Worm (Caenorhabditis elegans) whole organism, early embryonic: ENCODE measurements around the gene tag-115.

Experiments
- B0310.2 ChIP-seq: sonication (generic microtip); optimal IDR thresholded peaks from 2 replicates; lab custom pipeline; 2016; ENCODE audit warnings: mild to moderate bottlenecking, missing genetic modification characterization, missing compliant biosample characterization
- F13C5.2 ChIP-seq: sonication (generic microtip); optimal IDR thresholded peaks from 2 replicates; lab custom pipeline; 2017; ENCODE audit warnings: mild to moderate bottlenecking, missing genetic modification characterization, inconsistent platforms, missing compliant biosample characterization
- aly-1 ChIP-seq: sonication (generic microtip); optimal IDR thresholded peaks from 2 replicates; lab custom pipeline; 2016; ENCODE audit warnings: missing genetic modification characterization, missing compliant biosample characterization
- ama-1 ChIP-seq: fragments of 150-350 bp; optimal IDR thresholded peaks from 2 replicates; lab custom pipeline; 2014
- ceh-13 ChIP-seq: fragments of 200-800 bp; sonication (Bioruptor generic); optimal IDR thresholded peaks from 2 replicates; lab custom pipeline; 2018; ENCODE audit warnings: mild to moderate bottlenecking, missing genetic modification characterization, missing compliant biosample characterization
- ceh-36 ChIP-seq: sonication (generic microtip); optimal IDR thresholded peaks from 2 replicates; lab custom pipeline; 2016; ENCODE audit warnings: missing genetic modification characterization, inconsistent platforms, missing compliant biosample characterization
- ets-7 ChIP-seq: sonication (generic microtip); optimal IDR thresholded peaks from 2 replicates; lab custom pipeline; 2016; ENCODE audit warnings: missing genotype, missing genetic modification characterization, missing compliant biosample characterization
- flt-1 ChIP-seq: fragments of 200-800 bp; sonication (Bioruptor generic); IDR thresholded peaks from 2 replicates; pipeline ENCODE4 v1.3.6; 2022; ENCODE audit warnings: missing genetic modification characterization, missing compliant biosample characterization
- hmbx-1 ChIP-seq: sonication (generic microtip); optimal IDR thresholded peaks from 2 replicates; lab custom pipeline; 2016; ENCODE audit warnings: mild to moderate bottlenecking, missing genetic modification characterization, missing compliant biosample characterization
- hmg-4 ChIP-seq: fragments of 200-800 bp; sonication (Bioruptor generic); optimal IDR thresholded peaks from 2 replicates; lab custom pipeline; 2018; ENCODE audit warnings: mild to moderate bottlenecking, missing genetic modification characterization, missing compliant biosample characterization
- hnd-1 ChIP-seq: sonication (generic microtip); optimal IDR thresholded peaks from 2 replicates; lab custom pipeline; 2016; ENCODE audit warnings: missing genetic modification characterization, missing compliant biosample characterization
- pes-1 ChIP-seq: fragments of 200-800 bp; sonication (Bioruptor generic); IDR thresholded peaks from 2 replicates; pipeline ENCODE4 v1.3.6; 2022; ENCODE audit warnings: missing genetic modification reagents, missing genetic modification characterization, missing compliant biosample characterization
- scrt-1 ChIP-seq: fragments of 200-800 bp; sonication (Bioruptor generic); IDR thresholded peaks from 2 replicates; pipeline ENCODE4 v1.3.6; 2022; ENCODE audit warnings: missing genetic modification characterization, missing compliant biosample characterization
- sea-1 ChIP-seq: fragments of 200-800 bp; sonication (Bioruptor generic); conservative IDR thresholded peaks from 2 replicates; pipeline ENCODE4 v1.3.6; 2022; ENCODE audit warnings: missing genetic modification characterization, missing compliant biosample characterization
- tbx-11 ChIP-seq: fragments of 200-800 bp; sonication (Bioruptor generic); IDR thresholded peaks from 2 replicates; pipeline ENCODE4 v1.3.6; 2022; ENCODE audit warnings: missing genetic modification characterization, missing compliant biosample characterization
- tbx-37 ChIP-seq: fragments of 200-800 bp; sonication (Bioruptor generic); conservative IDR thresholded peaks from 2 replicates; pipeline ENCODE4 v1.3.6; 2022; ENCODE audit warnings: missing genetic modification reagents, missing genetic modification characterization, missing compliant biosample characterization
- tra-4 ChIP-seq: sonication (generic microtip); optimal IDR thresholded peaks from 2 replicates; lab custom pipeline; 2017; ENCODE audit warnings: missing genetic modification characterization, missing compliant biosample characterization

Gene tag-115

DNA sequence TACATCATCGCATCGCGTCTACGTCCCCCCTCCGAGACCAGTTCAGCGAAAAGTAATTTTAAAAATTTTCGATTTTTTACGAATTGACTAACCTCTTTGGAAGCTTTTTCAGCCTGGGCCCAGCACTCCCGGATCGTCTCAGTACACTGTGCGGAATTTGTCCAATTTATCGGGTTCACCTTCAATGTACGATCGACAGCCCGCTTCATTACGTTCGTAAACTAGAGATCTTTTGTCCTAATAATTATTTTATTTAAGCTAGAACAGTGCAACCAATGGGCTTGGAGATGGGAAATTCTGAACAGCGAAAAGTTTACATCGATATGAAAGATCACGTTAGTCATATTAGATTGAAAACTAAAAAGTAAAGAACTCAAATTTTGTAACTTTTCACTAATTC lies 2.1 kb upstream of the tag-115 start:
- no peak for TF ChIP-seq tbx-37 (GFP tag; lab: Robert Waterston, UW)
- TF ChIP-seq hnd-1: no peak
- no peak for TF ChIP-seq tra-4
- TF ChIP-seq scrt-1 (GFP tag; lab: Robert Waterston, UW): no peak
- TF ChIP-seq F13C5.2: no peak
- no peak for TF ChIP-seq tbx-11 (GFP tag; lab: Robert Waterston, UW)
- no peak for TF ChIP-seq ama-1 (lab: Kevin White, UChicago)
- no peak for TF ChIP-seq sea-1 (GFP tag; lab: Robert Waterston, UW)
- TF ChIP-seq hmg-4: no peak
- no peak for TF ChIP-seq aly-1 (tag; lab: Kevin White, UChicago)
- TF ChIP-seq B0310.2 (tag; lab: Kevin White, UChicago): no peak
- no peak for TF ChIP-seq pes-1 (GFP tag; lab: Robert Waterston, UW)
- no peak for TF ChIP-seq ets-7 (tag; lab: Kevin White, UChicago)
- TF ChIP-seq ceh-36: no peak

- no peak for TF ChIP-seq ets-7 (tag; lab: Kevin White, UChicago)
- TF ChIP-seq sea-1 (GFP tag; lab: Robert Waterston, UW): no peak
- no peak for TF ChIP-seq aly-1 (tag; lab: Kevin White, UChicago)
- TF ChIP-seq hmg-4: no peak
- TF ChIP-seq ceh-13 (GFP tag; lab: Kevin White, UChicago): no peak
- TF ChIP-seq hnd-1: no peak
- TF ChIP-seq pes-1 (GFP tag; lab: Robert Waterston, UW): no peak
- no peak for TF ChIP-seq scrt-1 (GFP tag; lab: Robert Waterston, UW)
- no peak for TF ChIP-seq F13C5.2
- TF ChIP-seq flt-1 (GFP tag; lab: Robert Waterston, UW): no peak
- no peak for TF ChIP-seq tra-4
- TF ChIP-seq ceh-36: no peak
- TF ChIP-seq hmbx-1 (tag; lab: Kevin White, UChicago): no peak
- no peak for TF ChIP-seq B0310.2 (tag; lab: Kevin White, UChicago)
- TF ChIP-seq tbx-37 (GFP tag; lab: Robert Waterston, UW): no peak
- no peak for TF ChIP-seq ama-1 (lab: Kevin White, UChicago)
Measured at ce11 chrIV:13240842-13241143, 1.6 kb upstream of the tag-115 start, which contains the start of gene lin-54. lin-54 (plus strand) TSS chrIV:13241044.

DNA sequence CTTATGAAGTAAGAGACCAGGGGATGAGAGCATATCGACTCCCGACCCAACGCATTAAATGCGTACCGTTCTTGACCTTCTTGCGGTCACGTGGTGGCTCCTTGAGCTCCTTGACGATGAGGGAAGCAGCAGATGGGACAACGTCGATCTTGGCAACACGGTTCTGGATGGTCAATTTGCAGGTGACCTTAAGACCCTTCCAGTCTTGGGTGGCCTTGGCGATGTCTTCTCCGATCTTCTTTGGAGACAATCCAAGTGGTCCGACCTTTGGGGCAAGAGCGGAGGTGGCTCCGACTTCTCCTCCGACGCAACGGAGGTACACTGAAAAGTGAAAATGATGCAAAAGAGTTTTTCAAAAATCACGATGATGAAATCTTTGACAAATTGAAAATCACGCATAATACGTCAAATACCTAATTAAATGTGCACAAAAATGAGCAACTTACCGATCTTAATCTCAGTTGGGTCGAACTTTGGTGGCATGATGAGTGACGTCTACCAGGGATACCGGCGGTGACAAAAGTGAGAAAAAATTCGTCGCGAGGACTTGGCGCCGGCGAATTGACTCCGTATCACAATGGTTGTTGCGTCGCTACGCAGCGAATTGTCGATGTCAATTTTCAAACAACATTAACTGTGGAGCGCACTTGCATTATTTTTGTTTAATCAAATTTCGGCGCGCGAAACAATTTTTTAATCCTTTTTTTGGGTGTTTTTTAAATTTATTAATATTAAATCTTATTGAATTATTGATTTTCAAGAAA lies 1.0 kb upstream of the tag-115 start, which contains the start of gene rpl-12:
rpl-12 (minus strand) TSS at position 574 of the 764 bp plus-strand sequence.
- TF ChIP-seq tbx-37 (GFP tag; lab: Robert Waterston, UW) (peak; percentile 27; the same call in 1 of the 2 replicates), ceh-36 (peak; percentile 37), F13C5.2 (peak; percentile 92), ceh-13 (GFP tag; lab: Kevin White, UChicago) (no peak), ets-7 (tag; lab: Kevin White, UChicago) (no peak), aly-1 (tag; lab: Kevin White, UChicago) (no peak), tra-4 (no peak), pes-1 (GFP tag; lab: Robert Waterston, UW) (peak; percentile 65), flt-1 (GFP tag; lab: Robert Waterston, UW) (peak; percentile 44; the same call in 1 of the 2 replicates), B0310.2 (tag; lab: Kevin White, UChicago) (no peak), sea-1 (GFP tag; lab: Robert Waterston, UW) (peak; percentile 61; the same call in 1 of the 2 replicates), tbx-11 (GFP tag; lab: Robert Waterston, UW) (peak; percentile 47; the same call in 1 of the 2 replicates), scrt-1 (GFP tag; lab: Robert Waterston, UW) (no peak), hnd-1 (no peak), ama-1 (lab: Kevin White, UChicago) (no peak), hmbx-1 (tag; lab: Kevin White, UChicago) (no peak), hmg-4 (peak; percentile 72)

DNA sequence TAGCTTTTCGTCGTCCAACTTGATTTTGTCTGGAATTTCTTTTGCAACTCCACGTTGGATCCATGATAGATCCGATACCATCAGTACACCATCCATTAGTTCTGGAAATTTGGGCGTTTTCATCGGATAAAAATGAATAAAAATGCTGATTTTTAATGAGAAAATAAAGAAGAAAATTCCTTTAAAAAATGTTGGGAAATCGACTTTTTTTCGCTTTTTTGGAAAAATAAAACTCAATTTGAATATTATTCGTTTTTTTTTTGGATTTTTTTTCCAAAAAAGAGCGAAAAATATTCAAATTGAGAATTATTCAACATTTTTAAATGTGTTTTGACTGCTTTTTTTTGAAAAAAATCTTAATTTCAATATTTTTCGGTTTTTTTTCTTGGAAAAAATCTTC lies 2.7 kb downstream of the tag-115 start, which contains the start of gene pwp-1:
pwp-1 (minus strand) TSS at position 101 of the 400 bp plus-strand sequence.
- TF ChIP-seq tra-4: no peak
- no peak for TF ChIP-seq hnd-1
- TF ChIP-seq tbx-11 (GFP tag; lab: Robert Waterston, UW): no peak
- TF ChIP-seq hmbx-1 (tag; lab: Kevin White, UChicago): no peak
- TF ChIP-seq aly-1 (tag; lab: Kevin White, UChicago): no peak
- TF ChIP-seq pes-1 (GFP tag; lab: Robert Waterston, UW): no peak
- no peak for TF ChIP-seq tbx-37 (GFP tag; lab: Robert Waterston, UW)
- TF ChIP-seq hmg-4: no peak
- no peak for TF ChIP-seq scrt-1 (GFP tag; lab: Robert Waterston, UW)
- TF ChIP-seq ets-7 (tag; lab: Kevin White, UChicago): no peak
- no peak for TF ChIP-seq flt-1 (GFP tag; lab: Robert Waterston, UW)
- TF ChIP-seq B0310.2 (tag; lab: Kevin White, UChicago): no peak
- no peak for TF ChIP-seq F13C5.2
- TF ChIP-seq sea-1 (GFP tag; lab: Robert Waterston, UW): no peak
- TF ChIP-seq ceh-36: no peak
- no peak for TF ChIP-seq ceh-13 (GFP tag; lab: Kevin White, UChicago)
- no peak for TF ChIP-seq ama-1 (lab: Kevin White, UChicago)

DNA sequence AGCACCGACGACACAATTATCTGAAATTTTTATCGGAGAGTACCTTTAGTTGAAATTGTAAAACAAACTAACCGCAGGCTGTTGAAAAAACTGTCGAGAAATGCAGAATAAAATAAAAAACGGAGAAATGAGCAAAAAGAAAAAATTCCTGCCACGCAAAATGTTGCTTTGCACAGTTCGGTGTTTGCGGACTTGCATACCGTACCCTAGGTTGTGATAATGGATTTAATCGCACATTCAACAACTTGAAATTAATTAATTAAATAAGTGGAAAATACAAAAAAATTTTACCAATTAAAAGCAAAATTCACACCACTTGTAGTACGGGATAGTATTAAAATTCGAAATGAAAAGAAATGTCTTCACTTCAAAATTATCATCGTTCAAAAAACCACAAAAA lies 7.8 kb downstream of the tag-115 start:
- TF ChIP-seq ets-7 (tag; lab: Kevin White, UChicago) (no peak), ama-1 (lab: Kevin White, UChicago) (no peak), F13C5.2 (peak; percentile 43), tra-4 (no peak), sea-1 (GFP tag; lab: Robert Waterston, UW) (no peak), B0310.2 (tag; lab: Kevin White, UChicago) (no peak), flt-1 (GFP tag; lab: Robert Waterston, UW) (no peak)

- no peak for TF ChIP-seq ets-7 (tag; lab: Kevin White, UChicago)
- no peak for TF ChIP-seq tbx-11 (GFP tag; lab: Robert Waterston, UW)
- no peak for TF ChIP-seq flt-1 (GFP tag; lab: Robert Waterston, UW)
Measured at ce11 chrIV:13221657-13222056, 17.6 kb downstream of the tag-115 start, which contains the start of gene C48D1.5. C48D1.5 (plus strand) TSS chrIV:13221957.

DNA sequence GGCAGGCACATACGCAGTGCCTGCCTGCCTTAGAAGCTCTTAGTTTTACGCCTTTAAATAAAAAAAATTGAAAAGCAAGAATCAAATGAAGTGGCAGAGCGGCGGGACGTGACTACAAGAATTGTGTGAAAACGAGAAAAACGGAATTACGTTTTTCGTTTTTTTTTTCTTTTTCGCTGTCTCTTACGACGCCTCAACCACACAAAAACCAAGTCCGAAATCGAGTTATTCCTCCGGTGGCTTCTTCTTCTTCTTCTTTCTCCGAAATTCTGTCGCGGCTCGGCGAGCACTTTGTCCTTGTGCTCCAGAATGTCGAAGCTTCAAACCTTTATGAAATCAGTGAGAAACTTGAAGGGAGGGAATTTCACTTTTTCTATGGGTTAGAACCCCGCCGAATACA lies 18.6 kb downstream of the tag-115 start:
- TF ChIP-seq tra-4 (no peak), hmg-4 (no peak), sea-1 (GFP tag; lab: Robert Waterston, UW) (no peak), ceh-13 (GFP tag; lab: Kevin White, UChicago) (no peak), flt-1 (GFP tag; lab: Robert Waterston, UW) (no peak), ets-7 (tag; lab: Kevin White, UChicago) (no peak), F13C5.2 (no peak), hnd-1 (no peak), hmbx-1 (tag; lab: Kevin White, UChicago) (no peak), pes-1 (GFP tag; lab: Robert Waterston, UW) (no peak), ceh-36 (no peak), aly-1 (tag; lab: Kevin White, UChicago) (no peak), B0310.2 (tag; lab: Kevin White, UChicago) (no peak), scrt-1 (GFP tag; lab: Robert Waterston, UW) (no peak), ama-1 (lab: Kevin White, UChicago) (no peak)
